Worm (Caenorhabditis elegans) whole organism, young adult: ENCODE data around the gene K08F8.15.

Source experiments
- B0019.2 ChIP-seq: fragments of 200-800 bp; sonication (Bioruptor generic); conservative IDR thresholded peaks from 2 replicates; pipeline ENCODE4 v1.3.6; 2022; ENCODE audit warnings: missing genetic modification reagents, missing genetic modification characterization, missing compliant biosample characterization
- D2030.7 ChIP-seq: fragments of 200-800 bp; sonication (Bioruptor generic); IDR thresholded peaks from 2 replicates; pipeline ENCODE4 v1.3.6; 2022; ENCODE audit warnings: missing genetic modification reagents, missing genetic modification characterization, missing compliant biosample characterization
- F22D6.2 ChIP-seq: sonication (generic microtip); optimal IDR thresholded peaks from 2 replicates; lab custom pipeline; 2016; ENCODE audit warnings: mild to moderate bottlenecking, missing genetic modification characterization, missing compliant biosample characterization
- F52B5.7 ChIP-seq: sonication (generic microtip); optimal IDR thresholded peaks from 2 replicates; lab custom pipeline; 2016; ENCODE audit warnings: mild to moderate bottlenecking, missing genetic modification characterization, missing compliant biosample characterization
- K11D2.4 ChIP-seq: fragments of 200-800 bp; sonication (Bioruptor generic); IDR thresholded peaks from 2 replicates; pipeline ENCODE4 v1.3.6; 2022; ENCODE audit warnings: missing genetic modification reagents, missing genetic modification characterization, missing compliant biosample characterization
- Y79H2A.3 ChIP-seq: fragments of 200-800 bp; sonication (Bioruptor generic); conservative IDR thresholded peaks from 2 replicates; pipeline ENCODE4 v1.3.6; 2022; ENCODE audit warnings: missing genetic modification reagents, missing genetic modification characterization, missing compliant biosample characterization
- Y95B8A.8 ChIP-seq: fragments of 200-800 bp; sonication (Bioruptor generic); IDR thresholded peaks from 2 replicates; pipeline ENCODE4 v1.3.6; 2022; ENCODE audit warnings: missing genetic modification reagents, missing genetic modification characterization, missing compliant biosample characterization
- ZK185.1 ChIP-seq: sonication (generic microtip); optimal IDR thresholded peaks from 2 replicates; lab custom pipeline; 2016; ENCODE audit warnings: mild to moderate bottlenecking, missing genetic modification characterization, missing compliant biosample characterization; ENCODE audit not compliant: poor library complexity, severe bottlenecking
- ama-1 ChIP-seq, 3 experiments: fragments of 150-350 bp in 1 of 3; sonication (generic microtip) in 2 of 3; optimal IDR thresholded peaks; 2 replicates each; lab custom pipeline; 2014 to 2018; ENCODE audit warnings: missing biosample characterization in 2 of 3, missing genetic modification characterization in 2 of 3, missing genetic modification reagents in 2 of 3
- aptf-3 ChIP-seq: fragments of 200-800 bp; sonication (Bioruptor generic); IDR thresholded peaks from 2 replicates; pipeline ENCODE4 v1.3.6; 2022; ENCODE audit warnings: missing genetic modification characterization, missing compliant biosample characterization
- atf-7 ChIP-seq: sonication (generic microtip); optimal IDR thresholded peaks from 2 replicates; lab custom pipeline; 2017; ENCODE audit warnings: mild to moderate bottlenecking, missing genetic modification characterization, missing compliant biosample characterization
- attf-6 ChIP-seq: fragments of 200-800 bp; sonication (Bioruptor generic); IDR thresholded peaks from 2 replicates; pipeline ENCODE4 v1.3.6; 2022; ENCODE audit warnings: missing genetic modification reagents, missing genetic modification characterization, missing compliant biosample characterization
- bed-1 ChIP-seq: fragments of 200-800 bp; sonication (Bioruptor generic); IDR thresholded peaks from 2 replicates; pipeline ENCODE4 v1.3.6; 2022; ENCODE audit warnings: missing genetic modification reagents, missing genetic modification characterization, missing compliant biosample characterization
- bed-2 ChIP-seq: fragments of 200-800 bp; sonication (Bioruptor generic); IDR thresholded peaks from 2 replicates; pipeline ENCODE4 v1.3.6; 2022; ENCODE audit warnings: missing genetic modification reagents, missing genetic modification characterization, missing compliant biosample characterization
- ceh-58 ChIP-seq: fragments of 200-800 bp; sonication (Bioruptor generic); IDR thresholded peaks from 2 replicates; pipeline ENCODE4 v1.3.6; 2022; ENCODE audit warnings: missing genetic modification characterization, missing compliant biosample characterization
- egrh-3 ChIP-seq: fragments of 200-800 bp; sonication (Bioruptor generic); IDR thresholded peaks from 2 replicates; pipeline ENCODE4 v1.3.6; 2022; ENCODE audit warnings: missing genetic modification reagents, missing genetic modification characterization, missing compliant biosample characterization
- ets-4 ChIP-seq: fragments of 200-800 bp; sonication (Bioruptor generic); optimal IDR thresholded peaks from 2 replicates; lab custom pipeline; 2018; ENCODE audit warnings: mild to moderate bottlenecking, missing genetic modification characterization, missing compliant biosample characterization
- him-1 ChIP-seq: sonication (generic microtip); optimal IDR thresholded peaks from 2 replicates; lab custom pipeline; 2016; ENCODE audit warnings: missing genotype, missing genetic modification reagents, missing genetic modification characterization, missing compliant biosample characterization
- hlh-12 ChIP-seq: sonication (generic microtip); optimal IDR thresholded peaks from 2 replicates; lab custom pipeline; 2016; ENCODE audit warnings: missing genetic modification characterization, missing compliant biosample characterization
- hrde-1 ChIP-seq: sonication (generic microtip); optimal IDR thresholded peaks from 2 replicates; lab custom pipeline; 2016; ENCODE audit warnings: missing genetic modification characterization, mild to moderate bottlenecking, missing compliant biosample characterization, moderate library complexity, missing genotype, missing genetic modification reagents, borderline replicate concordance
- lin-40 ChIP-seq: sonication (generic microtip); optimal IDR thresholded peaks from 2 replicates; lab custom pipeline; 2016; ENCODE audit warnings: missing genetic modification characterization, mild to moderate bottlenecking, missing compliant biosample characterization, missing genotype, missing genetic modification reagents
- madf-8 ChIP-seq: fragments of 200-800 bp; sonication (Bioruptor generic); conservative IDR thresholded peaks from 2 replicates; pipeline ENCODE4 v1.3.6; 2022; ENCODE audit warnings: missing genetic modification reagents, missing genetic modification characterization, missing compliant biosample characterization
- mcd-1 ChIP-seq: fragments of 200-800 bp; sonication (Bioruptor generic); IDR thresholded peaks from 2 replicates; pipeline ENCODE4 v1.3.6; 2022; ENCODE audit warnings: missing genetic modification reagents, missing genetic modification characterization, missing compliant biosample characterization
- mel-28 ChIP-seq: sonication (generic microtip); optimal IDR thresholded peaks from 2 replicates; lab custom pipeline; 2016; ENCODE audit warnings: borderline replicate concordance, mild to moderate bottlenecking, missing genetic modification characterization, missing compliant biosample characterization
- nfya-1 ChIP-seq: sonication (generic microtip); optimal IDR thresholded peaks from 2 replicates; lab custom pipeline; 2017; ENCODE audit warnings: antibody characterized with exemption, missing compliant biosample characterization, missing genetic modification characterization, borderline replicate concordance; ENCODE audit not compliant: insufficient read depth
- nfyb-1 ChIP-seq: fragments of 200-800 bp; sonication (Bioruptor generic); IDR thresholded peaks from 2 replicates; pipeline ENCODE4 v1.3.6; 2022; ENCODE audit warnings: missing genetic modification reagents, missing genetic modification characterization, missing compliant biosample characterization
- nhr-27 ChIP-seq: fragments of 200-800 bp; sonication (Bioruptor generic); optimal IDR thresholded peaks from 2 replicates; lab custom pipeline; 2018; ENCODE audit warnings: mild to moderate bottlenecking, missing genetic modification characterization, moderate library complexity, missing compliant biosample characterization
- pha-4 ChIP-seq: fragments of 150-350 bp; sonication (generic microtip); optimal IDR thresholded peaks from 2 replicates; lab custom pipeline; 2014; ENCODE audit warnings: missing biosample characterization, missing genetic modification reagents, missing genetic modification characterization
- snpc-1.1 ChIP-seq: sonication (generic microtip); optimal IDR thresholded peaks from 2 replicates; lab custom pipeline; 2017; ENCODE audit warnings: missing genetic modification characterization, mild to moderate bottlenecking, missing compliant biosample characterization, antibody characterized with exemption, moderate library complexity, missing genotype, missing genetic modification reagents; ENCODE audit not compliant: insufficient read depth
- somi-1 ChIP-seq: fragments of 200-800 bp; sonication (Bioruptor generic); optimal IDR thresholded peaks from 2 replicates; lab custom pipeline; 2018; ENCODE audit warnings: mild to moderate bottlenecking, missing genetic modification characterization, missing compliant biosample characterization
- sptf-2 ChIP-seq: fragments of 200-800 bp; sonication (Bioruptor generic); optimal IDR thresholded peaks from 2 replicates; lab custom pipeline; 2018; ENCODE audit warnings: mild to moderate bottlenecking, missing genetic modification characterization, missing compliant biosample characterization
- tlf-1 ChIP-seq: fragments of 200-800 bp; sonication (Bioruptor generic); optimal IDR thresholded peaks from 2 replicates; lab custom pipeline; 2018; ENCODE audit warnings: mild to moderate bottlenecking, missing genetic modification characterization, missing compliant biosample characterization
- zfh-2 ChIP-seq: fragments of 200-800 bp; sonication (Bioruptor generic); conservative IDR thresholded peaks from 2 replicates; pipeline ENCODE4 v1.3.6; 2022; ENCODE audit warnings: missing genetic modification reagents, missing genetic modification characterization, missing compliant biosample characterization
- ztf-18 ChIP-seq: sonication (generic microtip); optimal IDR thresholded peaks from 2 replicates; lab custom pipeline; 2016; ENCODE audit warnings: missing genotype, mild to moderate bottlenecking, missing genetic modification characterization, missing compliant biosample characterization
- ztf-22 ChIP-seq: fragments of 200-800 bp; sonication (Bioruptor generic); optimal IDR thresholded peaks from 2 replicates; lab custom pipeline; 2018; ENCODE audit warnings: mild to moderate bottlenecking, missing genetic modification characterization, moderate library complexity, missing compliant biosample characterization
- ztf-28 ChIP-seq: fragments of 200-800 bp; sonication (Bioruptor generic); IDR thresholded peaks from 2 replicates; pipeline ENCODE4 v1.3.6; 2022; ENCODE audit warnings: missing genetic modification reagents, missing genetic modification characterization, missing compliant biosample characterization
- ztf-3 ChIP-seq: fragments of 200-800 bp; sonication (Bioruptor generic); optimal IDR thresholded peaks from 2 replicates; lab custom pipeline; 2018; ENCODE audit warnings: mild to moderate bottlenecking, missing genetic modification characterization, missing compliant biosample characterization
- ztf-6 ChIP-seq: fragments of 200-800 bp; sonication (Bioruptor generic); IDR thresholded peaks from 2 replicates; pipeline ENCODE4 v1.3.6; 2022; ENCODE audit warnings: missing genetic modification reagents, missing genetic modification characterization, missing compliant biosample characterization

K08F8.15 gene

DNA sequence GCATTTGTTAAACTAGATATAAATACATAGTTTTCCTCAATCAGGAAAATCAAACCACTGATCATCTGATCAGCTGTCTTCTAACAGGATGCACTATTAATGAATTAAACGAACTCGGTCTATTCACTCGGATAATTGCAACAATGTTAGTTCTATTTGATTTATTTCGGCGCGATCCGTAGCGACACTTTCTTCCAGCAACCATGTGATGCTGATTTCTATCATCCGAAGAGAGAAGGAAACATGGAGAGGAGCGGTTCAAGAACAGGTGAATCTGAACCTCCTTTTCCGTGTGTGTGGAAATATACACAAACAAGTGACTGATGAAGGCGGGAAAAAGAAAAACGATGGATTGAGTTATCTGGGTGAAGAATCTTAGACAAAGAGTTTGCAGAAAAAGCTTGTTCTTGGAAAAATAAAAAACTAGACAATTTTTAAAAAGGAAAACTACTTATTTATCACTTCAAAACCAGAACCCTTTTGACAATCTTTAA lies 34.8 kb upstream of the K08F8.15 start:
- TF ChIP-seq somi-1 (GFP tag; lab: Kevin White, UChicago): no peak
- no peak for TF ChIP-seq ztf-22 (GFP tag; lab: Kevin White, UChicago)
- no peak for TF ChIP-seq sptf-2 (GFP tag; lab: Kevin White, UChicago)
- TF ChIP-seq nhr-27 (tag; lab: Kevin White, UChicago): no peak
- TF ChIP-seq pha-4 (tag; lab: Kevin White, UChicago): no peak
- TF ChIP-seq aptf-3 (GFP tag; lab: Robert Waterston, UW): no peak
- TF ChIP-seq B0019.2 (GFP tag; lab: Robert Waterston, UW): no peak
- TF ChIP-seq F52B5.7: no peak
- TF ChIP-seq ama-1 (optimal IDR thresholded peaks at IDR 0.05; lab: Kevin White, UChicago): no peak
- no peak for TF ChIP-seq ama-1 (GFP tag; optimal IDR thresholded peaks at IDR 0.05; lab: Kevin White, UChicago)

- TF ChIP-seq lin-40 (tag; lab: Kevin White, UChicago) (no peak), ceh-58 (no peak), B0019.2 (GFP tag; lab: Robert Waterston, UW) (no peak), D2030.7 (GFP tag; lab: Robert Waterston, UW) (no peak), ztf-3 (no peak), K11D2.4 (GFP tag; lab: Robert Waterston, UW) (no peak), mcd-1 (GFP tag; lab: Robert Waterston, UW) (no peak), ztf-18 (tag; lab: Kevin White, UChicago) (no peak), Y95B8A.8 (GFP tag; lab: Robert Waterston, UW) (no peak), atf-7 (tag; lab: Kevin White, UChicago) (no peak), ets-4 (no peak), madf-8 (GFP tag; lab: Robert Waterston, UW) (no peak), snpc-1.1 (no peak), Y79H2A.3 (GFP tag; lab: Robert Waterston, UW) (no peak), F22D6.2 (tag; lab: Kevin White, UChicago) (no peak), bed-2 (no peak), ztf-28 (GFP tag; lab: Robert Waterston, UW) (no peak), him-1 (tag; lab: Kevin White, UChicago) (no peak)
Measured at ce11 chrII:8732339-8733100, 34.1 kb upstream of the K08F8.15 start, which contains the start of gene rol-6. Gene rol-6, plus strand, starts transcription at chrII:8733050.

DNA sequence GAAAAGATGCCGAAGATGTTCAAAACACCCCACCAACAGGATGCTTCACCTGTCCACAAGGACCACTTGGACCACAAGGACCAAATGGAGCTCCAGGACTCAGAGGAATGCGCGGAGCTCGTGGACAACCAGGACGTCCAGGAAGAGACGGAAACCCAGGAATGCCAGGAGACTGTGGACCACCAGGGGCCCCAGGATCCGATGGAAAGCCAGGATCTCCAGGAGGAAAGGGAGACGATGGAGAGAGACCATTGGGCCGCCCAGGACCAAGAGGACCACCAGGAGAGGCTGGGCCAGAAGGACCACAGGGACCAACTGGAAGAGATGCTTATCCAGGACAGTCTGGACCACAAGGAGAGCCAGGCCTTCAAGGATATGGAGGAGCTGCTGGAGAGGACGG lies 33.0 kb upstream of the K08F8.15 start:
- TF ChIP-seq ztf-18 (tag; lab: Kevin White, UChicago) (no peak), ztf-6 (GFP tag; lab: Robert Waterston, UW) (no peak), nfya-1 (tag; lab: Kevin White, UChicago) (no peak), attf-6 (no peak), ztf-22 (GFP tag; lab: Kevin White, UChicago) (no peak), hrde-1 (tag; lab: Kevin White, UChicago) (no peak), aptf-3 (GFP tag; lab: Robert Waterston, UW) (no peak), ZK185.1 (tag; lab: Kevin White, UChicago) (no peak), bed-1 (no peak), ceh-58 (no peak), egrh-3 (GFP tag; lab: Robert Waterston, UW) (peak; percentile 68; the same call in 1 of the 2 replicates), hlh-12 (tag; lab: Kevin White, UChicago) (no peak), zfh-2 (GFP tag; lab: Robert Waterston, UW) (peak; percentile 87), nfyb-1 (no peak), B0019.2 (GFP tag; lab: Robert Waterston, UW) (no peak), mel-28 (tag; lab: Kevin White, UChicago) (no peak), tlf-1 (no peak)
